Worm (Caenorhabditis elegans) whole organism, L4 larva: Measurements from ENCODE around the gene C16D2.1.

ENCODE experiments used
- D1046.2 ChIP-seq: fragments of 200-800 bp; sonication (Bioruptor generic); IDR thresholded peaks from 2 replicates; pipeline ENCODE4 v1.3.6; 2022; ENCODE audit warnings: missing genetic modification characterization, missing compliant biosample characterization
- R02D3.7 ChIP-seq: fragments of 150-350 bp; sonication (generic microtip); optimal IDR thresholded peaks from 3 replicates; lab custom pipeline; 2014; ENCODE audit warnings: missing biosample characterization, missing genetic modification characterization
- T20F7.1 ChIP-seq: fragments of 200-800 bp; sonication (Bioruptor generic); optimal IDR thresholded peaks from 2 replicates; lab custom pipeline; 2018; ENCODE audit warnings: mild to moderate bottlenecking, missing genetic modification characterization, missing compliant biosample characterization
- Y105C5A.15 ChIP-seq: fragments of 200-800 bp; sonication (Bioruptor generic); IDR thresholded peaks from 2 replicates; pipeline ENCODE4 v1.3.6; 2022; ENCODE audit warnings: missing genetic modification characterization, missing compliant biosample characterization
- Y48G9A.11 ChIP-seq: fragments of 200-800 bp; sonication (Bioruptor generic); IDR thresholded peaks from 2 replicates; pipeline ENCODE4 v1.3.6; 2022; ENCODE audit warnings: missing genetic modification reagents, missing genetic modification characterization, missing compliant biosample characterization
- Y5F2A.4 ChIP-seq: fragments of 200-800 bp; sonication (Bioruptor generic); optimal IDR thresholded peaks from 2 replicates; lab custom pipeline; 2018; ENCODE audit warnings: mild to moderate bottlenecking, missing genetic modification characterization, missing compliant biosample characterization
- ZK546.5 ChIP-seq, 2 experiments: sonication (generic microtip); optimal IDR thresholded peaks; 2 replicates each; lab custom pipeline; 2017; ENCODE audit warnings: missing biosample characterization in 2 of 2, missing genetic modification characterization in 2 of 2
- aha-1 ChIP-seq: fragments of 150-350 bp; peaks from one replicate; lab custom pipeline; 2014; ENCODE audit warnings: missing biosample characterization, missing genetic modification characterization
- ceh-28 ChIP-seq: fragments of 150-350 bp; optimal IDR thresholded peaks from 2 replicates; lab custom pipeline; 2014; ENCODE audit warnings: missing biosample characterization, missing genetic modification reagents, missing genetic modification characterization
- ceh-44 ChIP-seq: fragments of 200-800 bp; sonication (Bioruptor generic); IDR thresholded peaks from 2 replicates; pipeline ENCODE4 v1.3.6; 2022; ENCODE audit warnings: missing genetic modification reagents, missing genetic modification characterization, missing compliant biosample characterization
- ces-1 ChIP-seq: fragments of 150-350 bp; sonication (generic microtip); optimal IDR thresholded peaks from 4 replicates; lab custom pipeline; 2014; ENCODE audit warnings: missing biosample characterization, missing genetic modification reagents, missing genetic modification characterization
- ctbp-1 ChIP-seq: fragments of 200-800 bp; sonication (Bioruptor generic); IDR thresholded peaks from 2 replicates; pipeline ENCODE4 v1.3.6; 2022; ENCODE audit warnings: missing genetic modification reagents, missing genetic modification characterization, missing compliant biosample characterization
- daf-16 ChIP-seq, 3 experiments: sonication (generic microtip); optimal IDR thresholded peaks; 2 replicates each; lab custom pipeline; 2016 to 2017; ENCODE audit warnings: missing genetic modification characterization in 3 of 3, missing genetic modification reagents in 3 of 3, mild to moderate bottlenecking in 2 of 3, missing compliant biosample characterization in 2 of 3, missing biosample characterization in 1 of 3, moderate library complexity in 1 of 3
- daf-19 ChIP-seq: fragments of 200-800 bp; sonication (Bioruptor generic); conservative IDR thresholded peaks from 2 replicates; pipeline ENCODE4 v1.3.6; 2022; ENCODE audit warnings: missing genetic modification characterization, missing compliant biosample characterization
- dmd-8 ChIP-seq: fragments of 200-800 bp; sonication (Bioruptor generic); IDR thresholded peaks from 2 replicates; pipeline ENCODE4 v1.3.6; 2022; ENCODE audit warnings: missing genetic modification characterization, missing compliant biosample characterization
- dmd-9 ChIP-seq: fragments of 200-800 bp; sonication (Bioruptor generic); IDR thresholded peaks from 2 replicates; pipeline ENCODE4 v1.3.6; 2022; ENCODE audit warnings: missing genetic modification reagents, missing genetic modification characterization, missing compliant biosample characterization
- fos-1 ChIP-seq: fragments of 150-350 bp; optimal IDR thresholded peaks from 2 replicates; lab custom pipeline; 2014; ENCODE audit warnings: missing biosample characterization, missing genetic modification characterization
- lin-1 ChIP-seq: fragments of 200-800 bp; sonication (Bioruptor generic); IDR thresholded peaks from 2 replicates; pipeline ENCODE4 v1.3.6; 2022; ENCODE audit warnings: missing genetic modification reagents, missing genetic modification characterization, missing compliant biosample characterization
- lin-38 ChIP-seq: fragments of 200-800 bp; sonication (Bioruptor generic); IDR thresholded peaks from 2 replicates; pipeline ENCODE4 v1.3.6; 2022; ENCODE audit warnings: missing genetic modification reagents, missing genetic modification characterization, missing compliant biosample characterization
- lsy-2 ChIP-seq, 2 experiments: fragments of 150-350 bp in 1 of 2; sonication (generic microtip) in 1 of 2; optimal IDR thresholded peaks; 2 replicates each; lab custom pipeline; 2014 to 2017; ENCODE audit warnings: missing biosample characterization in 2 of 2, missing genetic modification characterization in 2 of 2
- mep-1 ChIP-seq: fragments of 150-350 bp; sonication (generic microtip); optimal IDR thresholded peaks from 3 replicates; lab custom pipeline; 2014; ENCODE audit warnings: missing biosample characterization, missing genetic modification characterization
- mes-2 ChIP-seq: sonication (generic microtip); optimal IDR thresholded peaks from 2 replicates; lab custom pipeline; 2016; ENCODE audit warnings: missing genotype, mild to moderate bottlenecking, missing genetic modification characterization, missing compliant biosample characterization; ENCODE audit not compliant: poor library complexity, severe bottlenecking
- mxl-2 ChIP-seq: fragments of 200-800 bp; sonication (Bioruptor generic); conservative IDR thresholded peaks from 2 replicates; pipeline ENCODE4 v1.3.6; 2022; ENCODE audit warnings: missing genetic modification reagents, missing genetic modification characterization, missing compliant biosample characterization
- nhr-111 ChIP-seq: fragments of 200-800 bp; sonication (Bioruptor generic); optimal IDR thresholded peaks from 2 replicates; lab custom pipeline; 2018; ENCODE audit warnings: mild to moderate bottlenecking, missing genetic modification characterization, missing compliant biosample characterization
- nhr-25 ChIP-seq: sonication (generic microtip); optimal IDR thresholded peaks from 2 replicates; lab custom pipeline; 2017; ENCODE audit warnings: missing genetic modification characterization, mild to moderate bottlenecking, missing compliant biosample characterization, antibody characterized with exemption, moderate library complexity, borderline replicate concordance; ENCODE audit not compliant: insufficient read depth
- nhr-28 ChIP-seq: fragments of 150-350 bp; optimal IDR thresholded peaks from 2 replicates; lab custom pipeline; 2014; ENCODE audit warnings: missing biosample characterization, missing genetic modification characterization
- php-3 ChIP-seq: fragments of 200-800 bp; sonication (Bioruptor generic); IDR thresholded peaks from 2 replicates; pipeline ENCODE4 v1.3.6; 2022; ENCODE audit warnings: missing genetic modification reagents, missing genetic modification characterization, missing compliant biosample characterization
- rbr-2 ChIP-seq: sonication (generic microtip); optimal IDR thresholded peaks from 2 replicates; lab custom pipeline; 2016; ENCODE audit warnings: missing genotype, missing genetic modification characterization, missing compliant biosample characterization
- saeg-2 ChIP-seq: fragments of 200-800 bp; sonication (Bioruptor generic); IDR thresholded peaks from 2 replicates; pipeline ENCODE4 v1.3.6; 2022; ENCODE audit warnings: missing genetic modification reagents, missing genetic modification characterization, missing compliant biosample characterization
- set-16 ChIP-seq: fragments of 200-800 bp; sonication (Bioruptor generic); IDR thresholded peaks from 2 replicates; pipeline ENCODE4 v1.3.6; 2022; ENCODE audit warnings: missing genetic modification reagents, missing genetic modification characterization, missing compliant biosample characterization
- skn-1 ChIP-seq: fragments of 150-350 bp; optimal IDR thresholded peaks from 2 replicates; lab custom pipeline; 2014; ENCODE audit warnings: missing biosample characterization, missing genetic modification characterization
- snpc-4 ChIP-seq: fragments of 150-350 bp; optimal IDR thresholded peaks from 2 replicates; lab custom pipeline; 2014; ENCODE audit warnings: missing biosample characterization, missing genetic modification characterization
- tra-1 ChIP-seq: fragments of 200-800 bp; sonication (Bioruptor generic); IDR thresholded peaks from 2 replicates; pipeline ENCODE4 v1.3.6; 2022; ENCODE audit warnings: missing genetic modification reagents, missing genetic modification characterization, missing compliant biosample characterization
- unc-62 ChIP-seq, 3 experiments: fragments of 150-350 bp in 1 of 3; sonication (generic microtip); optimal IDR thresholded peaks in 2 of 3; peaks in 1 of 3; 1 replicate in 1 of 3; 2 replicates in 2 of 3; lab custom pipeline; 2014 to 2017; ENCODE audit warnings: missing biosample characterization in 3 of 3, missing genetic modification characterization in 3 of 3, missing genetic modification reagents in 3 of 3, missing genotype in 1 of 3
- zip-11 ChIP-seq: fragments of 200-800 bp; sonication (Bioruptor generic); IDR thresholded peaks from 2 replicates; pipeline ENCODE4 v1.3.6; 2022; ENCODE audit warnings: missing genetic modification characterization, missing compliant biosample characterization

C16D2.1 gene

ce11 chrII:9170048-9170447, 38.6 kb downstream of the C16D2.1 start:
- peak; percentile 98 for TF ChIP-seq aha-1 (tag; lab: Kevin White, UChicago)
- peak; percentile 15 for TF ChIP-seq mep-1
- no peak for TF ChIP-seq nhr-111 (GFP tag; lab: Kevin White, UChicago)

ce11 chrII:9170851-9171250, 39.4 kb downstream of the C16D2.1 start:
- TF ChIP-seq ctbp-1: no peak
- peak; percentile 99 for TF ChIP-seq aha-1 (tag; lab: Kevin White, UChicago)
- peak; percentile 15 for TF ChIP-seq mep-1

ce11 chrII:9171466-9172187, 40.2 kb downstream of the C16D2.1 start:
- peak in 1 of 2 experiments; percentile 89 for TF ChIP-seq unc-62 (GFP tag; optimal IDR thresholded peaks at IDR 0.05 in 1 of 2; lab: Kevin White, UChicago)
- TF ChIP-seq unc-62 (tag; optimal IDR thresholded peaks at IDR 0.05; lab: Kevin White, UChicago): no peak
- peak; percentile 98 for TF ChIP-seq aha-1 (tag; lab: Kevin White, UChicago)
- TF ChIP-seq nhr-25 (tag; lab: Kevin White, UChicago): no peak
- no peak for TF ChIP-seq php-3
- TF ChIP-seq nhr-28: no peak
- TF ChIP-seq daf-19 (GFP tag; lab: Robert Waterston, UW): no peak
- TF ChIP-seq lsy-2 (tag; optimal IDR thresholded peaks at IDR 0.05; lab: Kevin White, UChicago): no peak
- no peak for TF ChIP-seq dmd-9
- TF ChIP-seq D1046.2 (GFP tag; lab: Robert Waterston, UW): no peak
- no peak for TF ChIP-seq dmd-8 (GFP tag; lab: Robert Waterston, UW)
- TF ChIP-seq daf-16 (GFP tag; optimal IDR thresholded peaks at IDR 0.05; lab: Kevin White, UChicago): no peak
- TF ChIP-seq daf-16 (tag; optimal IDR thresholded peaks at IDR 0.05; lab: Kevin White, UChicago): no peak
- TF ChIP-seq lin-1 (GFP tag; lab: Robert Waterston, UW): no peak
- TF ChIP-seq, all 104 proteins: peak for 2

ce11 chrII:9172849-9173248, 41.4 kb downstream of the C16D2.1 start, which contains the start of gene T23G7.2:
Gene T23G7.2, minus strand, starts transcription at chrII:9172949.
- no peak for TF ChIP-seq Y105C5A.15 (GFP tag; lab: Robert Waterston, UW)
- no peak for TF ChIP-seq fos-1 (tag; lab: Kevin White, UChicago)
- TF ChIP-seq set-16 (GFP tag; lab: Robert Waterston, UW): no peak
- TF ChIP-seq D1046.2 (GFP tag; lab: Robert Waterston, UW): no peak
- peak in 1 of 2 experiments; percentile 27 for TF ChIP-seq unc-62 (GFP tag; optimal IDR thresholded peaks at IDR 0.05 in 1 of 2; lab: Kevin White, UChicago)
- no peak for TF ChIP-seq unc-62 (tag; optimal IDR thresholded peaks at IDR 0.05; lab: Kevin White, UChicago)

- TF ChIP-seq zip-11 (GFP tag; lab: Robert Waterston, UW): no peak
- peak in 1 of 2 experiments; percentile 94 for TF ChIP-seq unc-62 (GFP tag; optimal IDR thresholded peaks at IDR 0.05 in 1 of 2; lab: Kevin White, UChicago)
- TF ChIP-seq unc-62 (tag; optimal IDR thresholded peaks at IDR 0.05; lab: Kevin White, UChicago): no peak
Measured at ce11 chrII:9173471-9173870, 42.0 kb downstream of the C16D2.1 start.

ce11 chrII:9176523-9176922, 45.1 kb downstream of the C16D2.1 start:
- TF ChIP-seq mxl-2 (GFP tag; lab: Robert Waterston, UW) (no peak), T20F7.1 (no peak), unc-62 (GFP tag; optimal IDR thresholded peaks at IDR 0.05 in 1 of 2; lab: Kevin White, UChicago) (peak in 1 of 2 experiments; percentile 88), unc-62 (tag; optimal IDR thresholded peaks at IDR 0.05; lab: Kevin White, UChicago) (no peak), ceh-28 (tag; lab: Kevin White, UChicago) (no peak), tra-1 (GFP tag; lab: Robert Waterston, UW) (no peak), ZK546.5 (tag; optimal IDR thresholded peaks at IDR 0.05; lab: Kevin White, UChicago) (no peak)

- TF ChIP-seq Y5F2A.4 (no peak), lsy-2 (tag; optimal IDR thresholded peaks at IDR 0.05; lab: Kevin White, UChicago) (peak in 1 of 2 experiments; percentile 72), Y48G9A.11 (peak; percentile 91), mes-2 (tag; lab: Kevin White, UChicago) (peak; percentile 78), ctbp-1 (no peak), rbr-2 (no peak), ceh-28 (tag; lab: Kevin White, UChicago) (no peak), unc-62 (GFP tag; optimal IDR thresholded peaks at IDR 0.05 in 1 of 2; lab: Kevin White, UChicago) (no peak), unc-62 (tag; optimal IDR thresholded peaks at IDR 0.05; lab: Kevin White, UChicago) (no peak), R02D3.7 (tag; lab: Kevin White, UChicago) (no peak), lin-38 (no peak), ces-1 (no peak), snpc-4 (tag; lab: Kevin White, UChicago) (no peak), ceh-44 (GFP tag; lab: Robert Waterston, UW) (no peak), skn-1 (no peak), saeg-2 (GFP tag; lab: Robert Waterston, UW) (no peak)
Measured at ce11 chrII:9177080-9177479, 45.6 kb downstream of the C16D2.1 start, which contains the start of the genes sec-5 and pir-1. Gene sec-5, minus strand, starts transcription at chrII:9177152. Gene pir-1, plus strand, starts transcription at chrII:9177300.
